Fruit fly (Drosophila melanogaster): ENCODE results near the gene Dbct.
A peak's percentile ranks its signal among the peaks of the same experiment; 100 is the strongest.

Dbct gene

dm6 chrX:15043013-15043699 lies 42.8 kb upstream of the Dbct start (continued):
- TF ChIP-seq HHEX (GFP tag; optimal IDR thresholded peaks at IDR 0.05) (peak; percentile 90), pum (GFP tag; optimal IDR thresholded peaks at IDR 0.05) (peak; percentile 11), CrebB (tag; optimal IDR thresholded peaks at IDR 0.05) (peak; percentile 91), yki (optimal IDR thresholded peaks at IDR 0.05) (no peak), lmd (GFP tag; IDR thresholded peaks at IDR 0.05) (no peak), dpn (GFP tag; optimal IDR thresholded peaks at IDR 0.05) (peak; percentile 35 to 70), Gug (GFP tag; IDR thresholded peaks at IDR 0.05) (no peak), CG8089 (GFP tag; optimal IDR thresholded peaks at IDR 0.05) (peak; percentile 89), CG10209 (GFP tag; optimal IDR thresholded peaks at IDR 0.05) (peak; percentile 92), lola (GFP tag; optimal IDR thresholded peaks at IDR 0.05) (peak in 1 of 3 experiments; percentile 63), crol (GFP tag; IDR thresholded peaks at IDR 0.05) (peak; percentile 29), CG13624 (GFP tag; optimal IDR thresholded peaks at IDR 0.05) (peak; percentile 34), Dfd (GFP tag; optimal IDR thresholded peaks at IDR 0.05) (no peak), zen2 (GFP tag; IDR thresholded peaks at IDR 0.05; ENCODE audit: partially characterized antibody) (no peak), CG14710 (tag; optimal IDR thresholded peaks at IDR 0.05) (peak; percentile 74), gcm (GFP tag; optimal IDR thresholded peaks at IDR 0.05) (peak; percentile 87), kay (GFP tag; optimal IDR thresholded peaks at IDR 0.05) (peak; percentile 77), CG17328 (GFP tag; IDR thresholded peaks at IDR 0.05) (peak; percentile 77), nerfin-2 (GFP tag; IDR thresholded peaks at IDR 0.05; ENCODE audit: partially characterized antibody) (no peak), CG8290 (GFP tag; optimal IDR thresholded peaks at IDR 0.05) (peak; percentile 55), CG8290 (tag; optimal IDR thresholded peaks at IDR 0.05) (peak; percentile 93), Optix (GFP tag; IDR thresholded peaks at IDR 0.05) (peak; percentile 64; the same call in 2 of the 3 replicates), pho (GFP tag; optimal IDR thresholded peaks at IDR 0.05) (peak; percentile 73), Deaf1 (tag; optimal IDR thresholded peaks at IDR 0.05) (no peak), exex (tag; optimal IDR thresholded peaks at IDR 0.05) (peak; percentile 49), CG2120 (GFP tag; optimal IDR thresholded peaks at IDR 0.05) (peak; percentile 39), Bgb (GFP tag; IDR thresholded peaks at IDR 0.05; ENCODE audit: partially characterized antibody) (no peak), eve (GFP tag; optimal IDR thresholded peaks at IDR 0.05) (peak in 1 of 2 experiments; percentile 82), CG34422 (GFP tag; IDR thresholded peaks at IDR 0.05) (peak; percentile 36; the same call in 1 of the 3 replicates), CG8388 (GFP tag; optimal IDR thresholded peaks at IDR 0.05) (peak; percentile 39), NC2β (GFP tag; optimal IDR thresholded peaks at IDR 0.05) (peak; percentile 88), pita (GFP tag; optimal IDR thresholded peaks at IDR 0.05) (no peak), CG11456 (GFP tag; IDR thresholded peaks at IDR 0.05) (peak; percentile 68; the same call in 2 of the 3 replicates), ap (GFP tag; IDR thresholded peaks at IDR 0.05) (peak; percentile 52; the same call in 1 of the 2 replicates), CG7556 (GFP tag; optimal IDR thresholded peaks at IDR 0.05) (peak; percentile 80), CG1529 (GFP tag; optimal IDR thresholded peaks at IDR 0.05) (peak; percentile 90), mirr (GFP tag; optimal IDR thresholded peaks at IDR 0.05) (peak; percentile 91), CG4730 (GFP tag; IDR thresholded peaks at IDR 0.05) (0 out of 2 replicates have a peak, but pooled peaks have one; percentile 12), CG2116 (GFP tag; optimal IDR thresholded peaks at IDR 0.05) (peak; percentile 48), chinmo (GFP tag; IDR thresholded peaks at IDR 0.05; ENCODE audit: partially characterized antibody) (0 out of 4 replicates have a peak, but pooled peaks have one; percentile 6), CTCF (GFP tag; optimal IDR thresholded peaks at IDR 0.05) (peak; percentile 59), hbn (GFP tag; IDR thresholded peaks at IDR 0.05; ENCODE audit: partially characterized antibody) (no peak), pb (GFP tag; optimal IDR thresholded peaks at IDR 0.05) (peak; percentile 67), E2f2 (GFP tag; IDR thresholded peaks at IDR 0.05) (peak; percentile 50; the same call in 1 of the 2 replicates), repo (GFP tag; optimal IDR thresholded peaks at IDR 0.05) (peak; percentile 83), sima (GFP tag; optimal IDR thresholded peaks at IDR 0.05) (peak; percentile 50), toy (GFP tag; IDR thresholded peaks at IDR 0.05) (0 out of 2 replicates have a peak, but pooled peaks have one; percentile 37), Kr (GFP tag; optimal IDR thresholded peaks at IDR 0.05) (peak; percentile 45), wor (GFP tag; IDR thresholded peaks at IDR 0.05) (no peak), sens (GFP tag) (peak; percentile 98), CG4328 (GFP tag; optimal IDR thresholded peaks at IDR 0.05) (peak; percentile 88)

All from whole organism, embryonic.